Worm (Caenorhabditis elegans) whole organism, L4 larva: ENCODE measurements around the gene dhs-19.

Source experiments
- R02D3.7 ChIP-seq: fragments of 150-350 bp; sonication (generic microtip); optimal IDR thresholded peaks from 3 replicates; lab custom pipeline; 2014; ENCODE audit warnings: missing biosample characterization, missing genetic modification characterization
- ZK546.5 ChIP-seq, 2 experiments: sonication (generic microtip); optimal IDR thresholded peaks; 2 replicates each; lab custom pipeline; 2017; ENCODE audit warnings: missing biosample characterization in 2 of 2, missing genetic modification characterization in 2 of 2
- ama-1 ChIP-seq: fragments of 150-350 bp; optimal IDR thresholded peaks from 2 replicates; lab custom pipeline; 2014; ENCODE audit warnings: inconsistent platforms, mixed read lengths
- ceh-44 ChIP-seq: fragments of 200-800 bp; sonication (Bioruptor generic); IDR thresholded peaks from 2 replicates; pipeline ENCODE4 v1.3.6; 2022; ENCODE audit warnings: missing genetic modification reagents, missing genetic modification characterization, missing compliant biosample characterization
- ceh-62 ChIP-seq: sonication (generic microtip); optimal IDR thresholded peaks from 2 replicates; lab custom pipeline; 2017; ENCODE audit warnings: missing biosample characterization, missing genetic modification characterization
- dpl-1 ChIP-seq: fragments of 150-350 bp; optimal IDR thresholded peaks from 2 replicates; lab custom pipeline; 2014; ENCODE audit warnings: missing biosample characterization, missing genetic modification reagents, missing genetic modification characterization
- fkh-10 ChIP-seq: fragments of 150-350 bp; optimal IDR thresholded peaks from 2 replicates; lab custom pipeline; 2014; ENCODE audit warnings: missing biosample characterization, missing genetic modification reagents, missing genetic modification characterization
- fos-1 ChIP-seq: fragments of 150-350 bp; optimal IDR thresholded peaks from 2 replicates; lab custom pipeline; 2014; ENCODE audit warnings: missing biosample characterization, missing genetic modification characterization
- nhr-11 ChIP-seq: fragments of 150-350 bp; optimal IDR thresholded peaks from 2 replicates; lab custom pipeline; 2014; ENCODE audit warnings: missing biosample characterization, missing genetic modification characterization
- nhr-237 ChIP-seq: sonication (generic microtip); optimal IDR thresholded peaks from 2 replicates; lab custom pipeline; 2017; ENCODE audit warnings: missing biosample characterization, missing genetic modification characterization
- unc-39 ChIP-seq: sonication (generic microtip); optimal IDR thresholded peaks from 2 replicates; lab custom pipeline; 2017; ENCODE audit warnings: missing biosample characterization, missing genetic modification characterization
- zag-1 ChIP-seq: fragments of 150-350 bp; optimal IDR thresholded peaks from 2 replicates; lab custom pipeline; 2014; ENCODE audit warnings: missing biosample characterization, missing genetic modification characterization

DNA sequence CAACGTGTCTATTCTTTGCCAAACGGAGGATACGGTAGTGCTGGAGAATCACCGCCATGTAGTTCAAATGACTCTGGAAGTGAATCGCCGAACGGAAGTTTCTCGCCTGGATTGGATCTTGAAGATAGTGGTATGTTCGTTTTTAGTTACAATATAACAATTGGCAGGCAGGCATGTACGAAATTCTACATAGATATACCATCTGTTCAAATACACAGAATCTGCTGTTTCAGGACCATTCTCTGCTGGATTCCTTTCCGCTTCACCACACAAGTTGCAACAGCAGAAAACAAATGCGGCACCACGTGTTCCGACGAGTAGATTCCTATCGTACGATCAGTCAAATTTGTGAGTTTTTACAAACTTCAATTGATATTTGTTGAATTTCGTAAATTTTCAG is 49.2 kb upstream of the dhs-19 start:
- TF ChIP-seq ceh-62 (tag; lab: Kevin White, UChicago) (no peak), zag-1 (tag; lab: Kevin White, UChicago) (no peak), dpl-1 (GFP tag; lab: Kevin White, UChicago) (no peak), nhr-11 (tag; lab: Kevin White, UChicago) (no peak), ceh-44 (no peak), R02D3.7 (tag; lab: Kevin White, UChicago) (no peak), fkh-10 (GFP tag; lab: Kevin White, UChicago) (no peak), ama-1 (lab: Kevin White, UChicago) (no peak), unc-39 (tag; lab: Kevin White, UChicago) (no peak), fos-1 (tag; lab: Kevin White, UChicago) (no peak), nhr-237 (no peak), ZK546.5 (tag; optimal IDR thresholded peaks at IDR 0.05; lab: Kevin White, UChicago) (no peak)
